Fruit fly (Drosophila melanogaster): ENCODE results near the gene Zw.

Zw gene

DNA sequence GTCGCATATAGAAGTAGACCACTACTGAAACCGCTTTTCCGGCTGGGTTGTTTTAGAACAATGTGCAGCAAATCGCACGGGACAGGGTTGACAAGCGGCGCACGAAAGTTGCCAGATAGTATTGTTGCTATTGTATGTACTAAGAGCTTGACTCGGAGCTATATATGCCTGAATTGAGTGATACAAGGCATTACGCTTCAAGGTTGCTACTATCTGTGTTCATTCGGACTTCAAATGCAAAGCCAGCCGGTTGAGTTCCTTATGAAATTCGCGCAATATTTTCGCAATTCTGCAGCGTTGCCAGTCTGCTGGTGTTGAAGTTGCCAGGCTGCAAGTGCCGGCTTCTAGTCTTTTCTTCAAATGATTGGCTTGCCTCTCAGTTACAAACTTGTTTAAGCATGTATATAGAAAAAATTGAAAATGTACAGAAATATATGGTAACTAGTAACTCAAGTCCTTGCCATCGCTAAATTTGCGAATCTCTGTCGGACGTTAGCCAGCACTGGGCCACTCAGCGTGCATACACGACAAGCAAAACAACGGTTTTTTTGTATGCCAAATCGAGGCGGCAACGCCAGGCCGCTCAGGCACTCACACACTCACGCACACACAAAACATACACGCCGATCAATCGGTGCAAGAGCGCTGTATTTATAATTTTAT lies 15.2 kb upstream of the Zw start, which contains the start of the genes Ranbp21 and Elys:
TSS of gene Ranbp21 (minus strand) at position 513 of the 663 bp plus-strand sequence.
TSS of gene Elys (plus strand) at position 549 of the 663 bp plus-strand sequence.
- peak; percentile 13 for TF ChIP-seq Lpt (GFP tag; optimal IDR thresholded peaks at IDR 0.05)
- peak; percentile 71 for TF ChIP-seq cyc (GFP tag; optimal IDR thresholded peaks at IDR 0.05)
- TF ChIP-seq CG6276 (GFP tag; optimal IDR thresholded peaks at IDR 0.05), result no peak
- TF ChIP-seq CG34406 (GFP tag; optimal IDR thresholded peaks at IDR 0.05), result peak; percentile 3
- no peak for TF ChIP-seq acj6 (GFP tag; optimal IDR thresholded peaks at IDR 0.05)
- TF ChIP-seq CG11902 (GFP tag; optimal IDR thresholded peaks at IDR 0.05), result no peak
- TF ChIP-seq CG4318 (GFP tag; optimal IDR thresholded peaks at IDR 0.05), result no peak
- no peak for TF ChIP-seq achi (GFP tag; optimal IDR thresholded peaks at IDR 0.05)
- no peak for TF ChIP-seq CG8119 (GFP tag; IDR thresholded peaks at IDR 0.05)
- no peak for TF ChIP-seq Blimp-1 (GFP tag; optimal IDR thresholded peaks at IDR 0.05)
- TF ChIP-seq CG16779 (tag; optimal IDR thresholded peaks at IDR 0.05), result no peak
- no peak for TF ChIP-seq CG32006 (GFP tag; optimal IDR thresholded peaks at IDR 0.05)
- peak; percentile 76 for TF ChIP-seq Hr39 (GFP tag; optimal IDR thresholded peaks at IDR 0.05)
- TF ChIP-seq CG6163 (GFP tag; IDR thresholded peaks at IDR 0.05), result peak; percentile 66; the same call in 2 of the 3 replicates
- no peak for TF ChIP-seq salr (GFP tag; optimal IDR thresholded peaks at IDR 0.05)
- no peak for TF ChIP-seq spab (GFP tag; optimal IDR thresholded peaks at IDR 0.05)
- no peak for TF ChIP-seq Hr38 (GFP tag; optimal IDR thresholded peaks at IDR 0.05)
- no peak for TF ChIP-seq fkh (GFP tag; optimal IDR thresholded peaks at IDR 0.05)
- peak; percentile 55 for TF ChIP-seq Sox15 (GFP tag; optimal IDR thresholded peaks at IDR 0.05)
- no peak for TF ChIP-seq Smox (GFP tag; optimal IDR thresholded peaks at IDR 0.05)
- no peak for TF ChIP-seq CG10631 (GFP tag; optimal IDR thresholded peaks at IDR 0.05)
- TF ChIP-seq CG6854 (GFP tag; optimal IDR thresholded peaks at IDR 0.05), result no peak
- TF ChIP-seq OdsH (GFP tag; optimal IDR thresholded peaks at IDR 0.05), result no peak
- no peak for TF ChIP-seq CG9139 (GFP tag; optimal IDR thresholded peaks at IDR 0.05)
- TF ChIP-seq CG8319 (GFP tag; optimal IDR thresholded peaks at IDR 0.05), result no peak
- TF ChIP-seq CG6808 (GFP tag; optimal IDR thresholded peaks at IDR 0.05), result no peak
- no peak for TF ChIP-seq ss (GFP tag; optimal IDR thresholded peaks at IDR 0.05)
- no peak for TF ChIP-seq topi (GFP tag; optimal IDR thresholded peaks at IDR 0.05)
- TF ChIP-seq dsx (GFP tag; optimal IDR thresholded peaks at IDR 0.05; ENCODE audit: poor library complexity, severe bottlenecking), result no peak
- TF ChIP-seq Sox102F (GFP tag; optimal IDR thresholded peaks at IDR 0.05), result no peak
- TF ChIP-seq Sox14 (GFP tag; optimal IDR thresholded peaks at IDR 0.05), result peak; percentile 74
- TF ChIP-seq Ets96B (tag; optimal IDR thresholded peaks at IDR 0.05), result no peak
- no peak for TF ChIP-seq pdm3 (GFP tag; optimal IDR thresholded peaks at IDR 0.05)
- TF ChIP-seq CG3032 (tag; optimal IDR thresholded peaks at IDR 0.05), result peak; percentile 43
- TF ChIP-seq lz (GFP tag; optimal IDR thresholded peaks at IDR 0.05), result peak; percentile 68
- TF ChIP-seq dac (GFP tag; optimal IDR thresholded peaks at IDR 0.05), result no peak
- peak; percentile 58 for TF ChIP-seq esn (GFP tag; optimal IDR thresholded peaks at IDR 0.05)
- TF ChIP-seq CG1621 (tag; optimal IDR thresholded peaks at IDR 0.05), result peak; percentile 5
- TF ChIP-seq CG31627 (GFP tag; optimal IDR thresholded peaks at IDR 0.05), result peak; percentile 74
- no peak for TF ChIP-seq fd59A (GFP tag; optimal IDR thresholded peaks at IDR 0.05)
- no peak for TF ChIP-seq CG11762 (GFP tag; optimal IDR thresholded peaks at IDR 0.05; ENCODE audit: insufficient read depth)
- TF ChIP-seq CG3919 (GFP tag; optimal IDR thresholded peaks at IDR 0.05), result no peak
- no peak for TF ChIP-seq CG6792 (GFP tag; optimal IDR thresholded peaks at IDR 0.05)
- no peak for TF ChIP-seq Eip75B (GFP tag; optimal IDR thresholded peaks at IDR 0.05)
- TF ChIP-seq Eip78C (GFP tag), result peak; percentile 77
- TF ChIP-seq Met (GFP tag; optimal IDR thresholded peaks at IDR 0.05), result no peak
- no peak for TF ChIP-seq svp (GFP tag)
- TF ChIP-seq CG10669 (GFP tag; optimal IDR thresholded peaks at IDR 0.05), result no peak
- no peak for TF ChIP-seq Eip93F (GFP tag; optimal IDR thresholded peaks at IDR 0.05)
- TF ChIP-seq eg (GFP tag; IDR thresholded peaks at IDR 0.05), result peak; percentile 33; the same call in 1 of the 3 replicates
- TF ChIP-seq CG11294 (GFP tag; IDR thresholded peaks at IDR 0.05), result no peak
